Fruit fly (Drosophila melanogaster) whole organism, embryonic: ENCODE data around the gene Sym.

Source experiments
- Adf1 ChIP-seq: fragments of 200-800 bp; sonication (Bioruptor generic); IDR thresholded peaks from 2 replicates; pipeline ENCODE4 v1.3.6; 2022; ENCODE audit warnings: missing biosample characterization, missing genetic modification characterization
- CG10959 ChIP-seq: fragments of 200-800 bp; sonication (Bioruptor generic); IDR thresholded peaks from 2 replicates; pipeline ENCODE4 v1.3.6; 2022; ENCODE audit warnings: missing biosample characterization, missing genetic modification characterization
- CG12155 ChIP-seq: fragments of 200-800 bp; sonication (Bioruptor generic); optimal IDR thresholded peaks from 3 replicates; lab custom pipeline; 2016; ENCODE audit warnings: missing biosample characterization, missing genetic modification characterization
- CG12391 ChIP-seq: fragments of 200-800 bp; sonication (Bioruptor generic); optimal IDR thresholded peaks from 3 replicates; lab custom pipeline; 2018; ENCODE audit warnings: missing biosample characterization, mild to moderate bottlenecking, missing genetic modification characterization, moderate library complexity
- CG15479 ChIP-seq: fragments of 200-800 bp; sonication (Bioruptor generic); optimal IDR thresholded peaks from 3 replicates; lab custom pipeline; 2019; ENCODE audit warnings: missing biosample characterization, mild to moderate bottlenecking, missing genetic modification characterization, moderate library complexity
- CG1603 ChIP-seq: fragments of 200-800 bp; sonication (Bioruptor generic); optimal IDR thresholded peaks from 2 replicates; lab custom pipeline; 2019; ENCODE audit warnings: missing biosample characterization, mild to moderate bottlenecking, missing genetic modification characterization, moderate library complexity
- CG1792 ChIP-seq: fragments of 200-800 bp; sonication (Bioruptor generic); optimal IDR thresholded peaks from 2 replicates; lab custom pipeline; 2016; ENCODE audit warnings: missing biosample characterization, missing genetic modification characterization
- CG1832 ChIP-seq: fragments of 200-800 bp; sonication (Bioruptor generic); optimal IDR thresholded peaks from 2 replicates; lab custom pipeline; 2017; ENCODE audit warnings: missing biosample characterization, mild to moderate bottlenecking, missing genetic modification characterization, inconsistent platforms
- CG2889 ChIP-seq: fragments of 200-800 bp; sonication (Bioruptor generic); IDR thresholded peaks from 3 replicates; pipeline ENCODE4 v1.3.6; 2022; ENCODE audit warnings: missing biosample characterization, missing genetic modification characterization
- CG31365 ChIP-seq: fragments of 200-800 bp; sonication (Bioruptor generic); optimal IDR thresholded peaks from 2 replicates; lab custom pipeline; 2018; ENCODE audit warnings: missing biosample characterization, mild to moderate bottlenecking, missing genetic modification characterization
- CG43689 ChIP-seq: fragments of 200-800 bp; sonication (Bioruptor generic); IDR thresholded peaks from 2 replicates; pipeline ENCODE4 v1.3.6; 2022; ENCODE audit warnings: missing biosample characterization, missing genetic modification characterization
- CG4707 ChIP-seq: fragments of 200-800 bp; sonication (Bioruptor generic); optimal IDR thresholded peaks from 2 replicates; lab custom pipeline; 2018; ENCODE audit warnings: missing biosample characterization, mild to moderate bottlenecking, missing genetic modification characterization, moderate library complexity
- CG9609 ChIP-seq: fragments of 200-800 bp; sonication (Bioruptor generic); optimal IDR thresholded peaks from 3 replicates; lab custom pipeline; 2016; ENCODE audit warnings: missing biosample characterization, missing genetic modification characterization
- Dad ChIP-seq: fragments of 200-800 bp; sonication (Bioruptor generic); optimal IDR thresholded peaks from 3 replicates; lab custom pipeline; 2016; ENCODE audit warnings: missing biosample characterization, missing genetic modification characterization
- Drgx ChIP-seq: fragments of 200-800 bp; sonication (Bioruptor generic); IDR thresholded peaks from 2 replicates; pipeline ENCODE4 v1.3.6; 2022; ENCODE audit warnings: missing biosample characterization, missing genetic modification characterization
- HLH3B ChIP-seq: fragments of 200-800 bp; sonication (Bioruptor generic); IDR thresholded peaks from 2 replicates; pipeline ENCODE4 v1.3.6; 2022; ENCODE audit warnings: missing biosample characterization, missing genetic modification characterization
- Hmr ChIP-seq: fragments of 200-800 bp; sonication (Bioruptor generic); optimal IDR thresholded peaks from 3 replicates; lab custom pipeline; 2017; ENCODE audit warnings: mild to moderate bottlenecking, missing biosample characterization, missing genetic modification reagents, missing genetic modification characterization
- Kr ChIP-seq: fragments of 200-800 bp; sonication (Bioruptor generic); optimal IDR thresholded peaks from 2 replicates; lab custom pipeline; 2017; ENCODE audit warnings: missing biosample characterization, mild to moderate bottlenecking, missing genetic modification characterization
- MESR4 ChIP-seq: fragments of 200-800 bp; sonication (Bioruptor generic); optimal IDR thresholded peaks from 2 replicates; lab custom pipeline; 2018; ENCODE audit warnings: missing biosample characterization, mild to moderate bottlenecking, missing genetic modification characterization, moderate library complexity
- Sox100B ChIP-seq: fragments of 200-800 bp; sonication (Bioruptor generic); optimal IDR thresholded peaks from 3 replicates; lab custom pipeline; 2018; ENCODE audit warnings: missing biosample characterization, mild to moderate bottlenecking, missing genetic modification characterization
- ash1 ChIP-seq: fragments of 200-800 bp; sonication (Bioruptor generic); optimal IDR thresholded peaks from 2 replicates; lab custom pipeline; 2018; ENCODE audit warnings: missing biosample characterization, mild to moderate bottlenecking, missing genetic modification characterization
- bab2 ChIP-seq: fragments of 200-800 bp; sonication (Bioruptor generic); optimal IDR thresholded peaks from 2 replicates; lab custom pipeline; 2016; ENCODE audit warnings: missing biosample characterization, missing genetic modification characterization
- btn ChIP-seq: fragments of 200-800 bp; sonication (Bioruptor generic); optimal IDR thresholded peaks from 2 replicates; lab custom pipeline; 2016; ENCODE audit warnings: missing biosample characterization, missing genetic modification characterization
- cas ChIP-seq: fragments of 200-800 bp; sonication (Bioruptor generic); IDR thresholded peaks from 2 replicates; pipeline ENCODE4 v1.3.6; 2022; ENCODE audit warnings: missing biosample characterization, missing genetic modification characterization
- ci ChIP-seq: fragments of 200-800 bp; sonication (Bioruptor generic); IDR thresholded peaks from 3 replicates; pipeline ENCODE4 v1.3.6; 2022; ENCODE audit warnings: missing biosample characterization, missing genetic modification characterization
- corto ChIP-seq: fragments of 200-800 bp; sonication (Bioruptor generic); optimal IDR thresholded peaks from 2 replicates; lab custom pipeline; 2016; ENCODE audit warnings: missing biosample characterization, mild to moderate bottlenecking, missing genetic modification characterization, moderate library complexity
- cwo ChIP-seq: fragments of 200-800 bp; sonication (Bioruptor generic); optimal IDR thresholded peaks from 3 replicates; lab custom pipeline; 2017; ENCODE audit warnings: missing biosample characterization, missing genetic modification characterization, mild to moderate bottlenecking, moderate library complexity, missing genetic modification reagents
- dimm ChIP-seq: fragments of 200-800 bp; sonication (Bioruptor generic); IDR thresholded peaks from 2 replicates; pipeline ENCODE4 v1.3.6; 2022; ENCODE audit warnings: missing biosample characterization, missing genetic modification characterization
- disco-r ChIP-seq: fragments of 200-800 bp; sonication (Bioruptor generic); optimal IDR thresholded peaks from 2 replicates; lab custom pipeline; 2016; ENCODE audit warnings: missing biosample characterization, missing genetic modification characterization
- dmrt11E ChIP-seq: fragments of 200-800 bp; sonication (Bioruptor generic); optimal IDR thresholded peaks from 3 replicates; lab custom pipeline; 2018; ENCODE audit warnings: missing biosample characterization, mild to moderate bottlenecking, missing genetic modification characterization, moderate library complexity
- emc ChIP-seq: fragments of 200-800 bp; sonication (Bioruptor generic); optimal IDR thresholded peaks from 2 replicates; lab custom pipeline; 2016; ENCODE audit warnings: missing biosample characterization, missing genetic modification characterization
- esg ChIP-seq: fragments of 200-800 bp; sonication (Bioruptor generic); conservative IDR thresholded peaks from 2 replicates; pipeline ENCODE4 v1.3.6; 2022; ENCODE audit warnings: missing biosample characterization, missing genetic modification characterization
- fd96Cb ChIP-seq: fragments of 200-800 bp; sonication (Bioruptor generic); optimal IDR thresholded peaks from 2 replicates; lab custom pipeline; 2018; ENCODE audit warnings: missing biosample characterization, mild to moderate bottlenecking, missing genetic modification characterization, moderate library complexity
- gcm ChIP-seq: fragments of 200-800 bp; sonication (Bioruptor generic); optimal IDR thresholded peaks from 2 replicates; lab custom pipeline; 2019; ENCODE audit warnings: missing biosample characterization, mild to moderate bottlenecking, missing genetic modification characterization, moderate library complexity
- klu ChIP-seq: fragments of 200-800 bp; sonication (Bioruptor generic); IDR thresholded peaks from 2 replicates; pipeline ENCODE4 v1.3.6; 2022; ENCODE audit warnings: missing biosample characterization, missing genetic modification characterization
- mam ChIP-seq: fragments of 200-800 bp; sonication (Bioruptor generic); optimal IDR thresholded peaks from 3 replicates; lab custom pipeline; 2016; ENCODE audit warnings: missing biosample characterization, missing genetic modification characterization
- nmo ChIP-seq: fragments of 200-800 bp; sonication (Bioruptor generic); optimal IDR thresholded peaks from 2 replicates; lab custom pipeline; 2018; ENCODE audit warnings: missing biosample characterization, mild to moderate bottlenecking, missing genetic modification characterization, moderate library complexity
- odd ChIP-seq: fragments of 200-800 bp; sonication (Bioruptor generic); optimal IDR thresholded peaks from 2 replicates; lab custom pipeline; 2017; ENCODE audit warnings: missing biosample characterization, mild to moderate bottlenecking, missing genetic modification characterization
- org-1 ChIP-seq: fragments of 200-800 bp; sonication (Bioruptor generic); optimal IDR thresholded peaks from 2 replicates; lab custom pipeline; 2017; ENCODE audit warnings: missing biosample characterization, missing genetic modification characterization
- pfk ChIP-seq: fragments of 200-800 bp; sonication (Bioruptor generic); optimal IDR thresholded peaks from 2 replicates; lab custom pipeline; 2018; ENCODE audit warnings: missing biosample characterization, mild to moderate bottlenecking, missing genetic modification characterization, moderate library complexity
- pho ChIP-seq: fragments of 200-800 bp; sonication (Bioruptor generic); optimal IDR thresholded peaks from 2 replicates; lab custom pipeline; 2016; ENCODE audit warnings: missing biosample characterization, missing genetic modification characterization
- sd ChIP-seq: fragments of 200-800 bp; sonication (Bioruptor generic); optimal IDR thresholded peaks from 3 replicates; lab custom pipeline; 2018; ENCODE audit warnings: missing biosample characterization, mild to moderate bottlenecking, missing genetic modification characterization, moderate library complexity
- sna ChIP-seq: fragments of 200-800 bp; sonication (Bioruptor generic); IDR thresholded peaks from 2 replicates; pipeline ENCODE4 v1.3.6; 2022; ENCODE audit warnings: missing biosample characterization, missing genetic modification characterization; ENCODE audit not compliant: partially characterized antibody
- stc ChIP-seq: fragments of 200-800 bp; sonication (Bioruptor generic); IDR thresholded peaks from 2 replicates; pipeline ENCODE4 v1.3.6; 2022; ENCODE audit warnings: missing biosample characterization, missing genetic modification characterization
- wek ChIP-seq: fragments of 200-800 bp; sonication (Bioruptor generic); optimal IDR thresholded peaks from 3 replicates; lab custom pipeline; 2018; ENCODE audit warnings: missing biosample characterization, mild to moderate bottlenecking, missing genetic modification characterization, moderate library complexity
- yki ChIP-seq: fragments of >200 bp; optimal IDR thresholded peaks from 3 replicates; lab custom pipeline; 2018
- zen2 ChIP-seq: fragments of 200-800 bp; sonication (Bioruptor generic); IDR thresholded peaks from 3 replicates; pipeline ENCODE4 v1.3.6; 2022; ENCODE audit warnings: missing biosample characterization, missing genetic modification characterization; ENCODE audit not compliant: partially characterized antibody
- zf30C ChIP-seq: fragments of 200-800 bp; sonication (Bioruptor generic); optimal IDR thresholded peaks from 3 replicates; lab custom pipeline; 2018; ENCODE audit warnings: missing biosample characterization, mild to moderate bottlenecking, missing genetic modification characterization

The Sym gene

dm6 chr3R:5789025-5789953, 47.0 kb upstream of the Sym start, which contains the start of the genes Hat1 and Rpn5 (continued):
- TF ChIP-seq MESR4 (GFP tag; lab: Kevin White, UChicago) (peak; percentile 35), CG31365 (no peak), pho (peak; percentile 95), CG10959 (GFP tag; lab: Robert Waterston, UW) (no peak), odd (GFP tag; lab: Kevin White, UChicago) (peak; percentile 44), wek (GFP tag; lab: Kevin White, UChicago) (no peak), btn (GFP tag; lab: Kevin White, UChicago) (peak; percentile 50), gcm (GFP tag; lab: Kevin White, UChicago) (peak; percentile 0), HLH3B (GFP tag; lab: Robert Waterston, UW) (peak; percentile 6; the same call in 1 of the 2 replicates), CG15479 (GFP tag; lab: Kevin White, UChicago) (peak; percentile 41), CG12155 (GFP tag; lab: Kevin White, UChicago) (peak; percentile 86), CG1603 (tag; lab: Kevin White, UChicago) (peak; percentile 65), zen2 (GFP tag; lab: Robert Waterston, UW) (peak; percentile 66; the same call in 2 of the 3 replicates), nmo (GFP tag; lab: Kevin White, UChicago) (peak; percentile 87), CG2889 (GFP tag; lab: Robert Waterston, UW) (peak; percentile 66; the same call in 2 of the 3 replicates), Sox100B (GFP tag; lab: Kevin White, UChicago) (peak; percentile 80), cwo (GFP tag; lab: Kevin White, UChicago) (peak; percentile 62), CG12391 (tag; lab: Kevin White, UChicago) (peak; percentile 86), klu (GFP tag; lab: Robert Waterston, UW) (peak; percentile 74; the same call in 1 of the 2 replicates), corto (GFP tag; lab: Kevin White, UChicago) (peak; percentile 71), sna (peak; percentile 77), CG1832 (GFP tag; lab: Kevin White, UChicago) (no peak), zf30C (no peak), Adf1 (GFP tag; lab: Robert Waterston, UW) (no peak; the same call in 1 of the 2 replicates), Drgx (GFP tag; lab: Robert Waterston, UW) (no peak), CG9609 (GFP tag; lab: Kevin White, UChicago) (peak; percentile 90), CG4707 (GFP tag; lab: Kevin White, UChicago) (no peak), Kr (no peak), sd (no peak), cas (0 out of 2 replicates have a peak, but pooled peaks have one; percentile 21), pfk (GFP tag; lab: Kevin White, UChicago) (no peak), ci (GFP tag; lab: Robert Waterston, UW) (peak; percentile 45; the same call in 2 of the 3 replicates), Dad (peak; percentile 88), fd96Cb (peak; percentile 67), ash1 (GFP tag; lab: Kevin White, UChicago) (no peak), yki (no peak), emc (peak; percentile 67), dimm (GFP tag; lab: Robert Waterston, UW) (no peak), bab2 (GFP tag; lab: Kevin White, UChicago) (peak; percentile 91), CG43689 (GFP tag; lab: Robert Waterston, UW) (no peak), stc (GFP tag; lab: Robert Waterston, UW) (0 out of 2 replicates have a peak, but pooled peaks have one; percentile 31), org-1 (peak; percentile 48), disco-r (GFP tag; lab: Kevin White, UChicago) (peak; percentile 92), dmrt11E (tag; lab: Kevin White, UChicago) (peak; percentile 74), CG1792 (peak; percentile 75), esg (GFP tag; lab: Robert Waterston, UW) (peak; percentile 61), Hmr (GFP tag; lab: Kevin White, UChicago) (peak; percentile 81), mam (peak; percentile 95)
